Worm (Caenorhabditis elegans) whole organism, young adult: ENCODE data around the gene msp-33.
"Not testable (repeated sequence)": the region's sequence is repeated elsewhere in the genome, so short reads cannot be mapped to it uniquely, and the experiment has no call there.

Source experiments
- B0019.2 ChIP-seq: fragments of 200-800 bp; sonication (Bioruptor generic); conservative IDR thresholded peaks from 2 replicates; pipeline ENCODE4 v1.3.6; 2022; ENCODE audit warnings: missing genetic modification reagents, missing genetic modification characterization, missing compliant biosample characterization
- B0261.1 ChIP-seq: sonication (generic microtip); optimal IDR thresholded peaks from 2 replicates; lab custom pipeline; 2016; ENCODE audit warnings: mild to moderate bottlenecking, missing genetic modification characterization, moderate library complexity, missing compliant biosample characterization
- C06A6.2 ChIP-seq: fragments of 200-800 bp; sonication (Bioruptor generic); conservative IDR thresholded peaks from 2 replicates; pipeline ENCODE4 v1.3.6; 2022; ENCODE audit warnings: missing genetic modification characterization, missing compliant biosample characterization
- D2030.7 ChIP-seq: fragments of 200-800 bp; sonication (Bioruptor generic); IDR thresholded peaks from 2 replicates; pipeline ENCODE4 v1.3.6; 2022; ENCODE audit warnings: missing genetic modification reagents, missing genetic modification characterization, missing compliant biosample characterization
- F22D6.2 ChIP-seq: sonication (generic microtip); optimal IDR thresholded peaks from 2 replicates; lab custom pipeline; 2016; ENCODE audit warnings: mild to moderate bottlenecking, missing genetic modification characterization, missing compliant biosample characterization
- F33H1.4 ChIP-seq: fragments of 200-800 bp; sonication (Bioruptor generic); IDR thresholded peaks from 2 replicates; pipeline ENCODE4 v1.3.6; 2022; ENCODE audit warnings: missing genetic modification reagents, missing genetic modification characterization, missing compliant biosample characterization
- F37B4.10 ChIP-seq: fragments of 200-800 bp; sonication (Bioruptor generic); IDR thresholded peaks from 2 replicates; pipeline ENCODE4 v1.3.6; 2022; ENCODE audit warnings: missing genetic modification characterization, missing compliant biosample characterization
- F52B5.7 ChIP-seq: sonication (generic microtip); optimal IDR thresholded peaks from 2 replicates; lab custom pipeline; 2016; ENCODE audit warnings: mild to moderate bottlenecking, missing genetic modification characterization, missing compliant biosample characterization
- F57A8.1 ChIP-seq: fragments of 200-800 bp; sonication (Bioruptor generic); optimal IDR thresholded peaks from 2 replicates; lab custom pipeline; 2018; ENCODE audit warnings: mild to moderate bottlenecking, missing genetic modification characterization, moderate library complexity, missing compliant biosample characterization
- K11D2.4 ChIP-seq: fragments of 200-800 bp; sonication (Bioruptor generic); IDR thresholded peaks from 2 replicates; pipeline ENCODE4 v1.3.6; 2022; ENCODE audit warnings: missing genetic modification reagents, missing genetic modification characterization, missing compliant biosample characterization
- Y53G8AR.9 ChIP-seq: fragments of 200-800 bp; sonication (Bioruptor generic); conservative IDR thresholded peaks from 2 replicates; pipeline ENCODE4 v1.3.6; 2022; ENCODE audit warnings: missing genetic modification reagents, missing genetic modification characterization, missing compliant biosample characterization
- Y56A3A.18 ChIP-seq: fragments of 200-800 bp; sonication (Bioruptor generic); IDR thresholded peaks from 2 replicates; pipeline ENCODE4 v1.3.6; 2022; ENCODE audit warnings: missing genetic modification reagents, missing genetic modification characterization, missing compliant biosample characterization
- aptf-2 ChIP-seq: fragments of 200-800 bp; sonication (Bioruptor generic); conservative IDR thresholded peaks from 2 replicates; pipeline ENCODE4 v1.3.6; 2022; ENCODE audit warnings: missing genetic modification reagents, missing genetic modification characterization, missing compliant biosample characterization
- atf-7 ChIP-seq: sonication (generic microtip); optimal IDR thresholded peaks from 2 replicates; lab custom pipeline; 2017; ENCODE audit warnings: mild to moderate bottlenecking, missing genetic modification characterization, missing compliant biosample characterization
- cebp-1 ChIP-seq, 2 experiments: fragments of 200-800 bp in 1 of 2; sonication (Bioruptor generic) in 1 of 2; sonication (generic microtip) in 1 of 2; IDR thresholded peaks in 1 of 2; optimal IDR thresholded peaks in 1 of 2; 2 replicates each; pipeline versions ENCODE4 v1.3.6 to Lab custom; 2017 to 2022; ENCODE audit warnings: missing compliant biosample characterization in 2 of 2, missing genetic modification characterization in 2 of 2, mild to moderate bottlenecking in 1 of 2, missing genetic modification reagents in 1 of 2, moderate library complexity in 1 of 2
- cebp-2 ChIP-seq: fragments of 200-800 bp; sonication (Bioruptor generic); IDR thresholded peaks from 2 replicates; pipeline ENCODE4 v1.3.6; 2022; ENCODE audit warnings: missing genetic modification characterization, missing compliant biosample characterization
- ceh-40 ChIP-seq: fragments of 200-800 bp; sonication (Bioruptor generic); IDR thresholded peaks from 2 replicates; pipeline ENCODE4 v1.3.6; 2022; ENCODE audit warnings: missing genetic modification characterization, missing compliant biosample characterization
- dpff-1 ChIP-seq: sonication (generic microtip); optimal IDR thresholded peaks from 2 replicates; lab custom pipeline; 2017; ENCODE audit warnings: mild to moderate bottlenecking, missing genetic modification characterization, missing compliant biosample characterization
- dpl-1 ChIP-seq: fragments of 150-350 bp; optimal IDR thresholded peaks from 2 replicates; lab custom pipeline; 2014; ENCODE audit warnings: missing biosample characterization, missing genetic modification reagents, missing genetic modification characterization
- ekl-4 ChIP-seq: fragments of 200-800 bp; sonication (Bioruptor generic); IDR thresholded peaks from 2 replicates; pipeline ENCODE4 v1.3.6; 2022; ENCODE audit warnings: missing genetic modification reagents, missing genetic modification characterization, missing compliant biosample characterization
- him-1 ChIP-seq: sonication (generic microtip); optimal IDR thresholded peaks from 2 replicates; lab custom pipeline; 2016; ENCODE audit warnings: missing genotype, missing genetic modification reagents, missing genetic modification characterization, missing compliant biosample characterization
- hmg-1.2 ChIP-seq: fragments of 200-800 bp; sonication (Bioruptor generic); IDR thresholded peaks from 2 replicates; pipeline ENCODE4 v1.3.6; 2022; ENCODE audit warnings: missing genetic modification reagents, missing genetic modification characterization, missing compliant biosample characterization
- hrde-1 ChIP-seq: sonication (generic microtip); optimal IDR thresholded peaks from 2 replicates; lab custom pipeline; 2016; ENCODE audit warnings: missing genetic modification characterization, mild to moderate bottlenecking, missing compliant biosample characterization, moderate library complexity, missing genotype, missing genetic modification reagents, borderline replicate concordance
- let-607 ChIP-seq, 2 experiments: fragments of 200-800 bp in 1 of 2; sonication (Bioruptor generic) in 1 of 2; sonication (generic microtip) in 1 of 2; optimal IDR thresholded peaks; 2 replicates each; lab custom pipeline; 2016 to 2018; ENCODE audit warnings: mild to moderate bottlenecking in 2 of 2, missing compliant biosample characterization in 2 of 2, missing genetic modification characterization in 2 of 2, moderate library complexity in 2 of 2, missing genotype in 1 of 2
- lin-26 ChIP-seq: fragments of 200-800 bp; sonication (Bioruptor generic); IDR thresholded peaks from 2 replicates; pipeline ENCODE4 v1.3.6; 2022; ENCODE audit warnings: missing genetic modification reagents, missing genetic modification characterization, missing compliant biosample characterization
- lin-40 ChIP-seq: sonication (generic microtip); optimal IDR thresholded peaks from 2 replicates; lab custom pipeline; 2016; ENCODE audit warnings: missing genetic modification characterization, mild to moderate bottlenecking, missing compliant biosample characterization, missing genotype, missing genetic modification reagents
- madf-3 ChIP-seq: fragments of 200-800 bp; sonication (Bioruptor generic); IDR thresholded peaks from 2 replicates; pipeline ENCODE4 v1.3.6; 2022; ENCODE audit warnings: missing genetic modification reagents, missing genetic modification characterization, missing compliant biosample characterization
- madf-6 ChIP-seq: fragments of 200-800 bp; sonication (Bioruptor generic); IDR thresholded peaks from 2 replicates; pipeline ENCODE4 v1.3.6; 2022; ENCODE audit warnings: missing genetic modification reagents, missing genetic modification characterization, missing compliant biosample characterization
- mcd-1 ChIP-seq: fragments of 200-800 bp; sonication (Bioruptor generic); IDR thresholded peaks from 2 replicates; pipeline ENCODE4 v1.3.6; 2022; ENCODE audit warnings: missing genetic modification reagents, missing genetic modification characterization, missing compliant biosample characterization
- nfya-1 ChIP-seq: sonication (generic microtip); optimal IDR thresholded peaks from 2 replicates; lab custom pipeline; 2017; ENCODE audit warnings: antibody characterized with exemption, missing compliant biosample characterization, missing genetic modification characterization, borderline replicate concordance; ENCODE audit not compliant: insufficient read depth
- nfya-2 ChIP-seq: fragments of 200-800 bp; sonication (Bioruptor generic); IDR thresholded peaks from 2 replicates; pipeline ENCODE4 v1.3.6; 2022; ENCODE audit warnings: missing genetic modification reagents, missing genetic modification characterization, missing compliant biosample characterization
- nfyb-1 ChIP-seq: fragments of 200-800 bp; sonication (Bioruptor generic); IDR thresholded peaks from 2 replicates; pipeline ENCODE4 v1.3.6; 2022; ENCODE audit warnings: missing genetic modification reagents, missing genetic modification characterization, missing compliant biosample characterization
- nhr-80 ChIP-seq: sonication (generic microtip); optimal IDR thresholded peaks from 2 replicates; lab custom pipeline; 2016; ENCODE audit warnings: missing genetic modification characterization, missing compliant biosample characterization
- pbrm-1 ChIP-seq: fragments of 200-800 bp; sonication (Bioruptor generic); IDR thresholded peaks from 2 replicates; pipeline ENCODE4 v1.3.6; 2022; ENCODE audit warnings: missing genetic modification reagents, missing genetic modification characterization, missing compliant biosample characterization
- pha-4 ChIP-seq: fragments of 150-350 bp; sonication (generic microtip); optimal IDR thresholded peaks from 2 replicates; lab custom pipeline; 2014; ENCODE audit warnings: missing biosample characterization, missing genetic modification reagents, missing genetic modification characterization
- rcor-1 ChIP-seq: fragments of 200-800 bp; sonication (Bioruptor generic); IDR thresholded peaks from 2 replicates; pipeline ENCODE4 v1.3.6; 2022; ENCODE audit warnings: missing genetic modification reagents, missing genetic modification characterization, missing compliant biosample characterization
- rpc-1 ChIP-seq, 2 experiments: fragments of 150-350 bp in 1 of 2; sonication (generic microtip) in 1 of 2; optimal IDR thresholded peaks; 2 replicates each; lab custom pipeline; 2014 to 2018; ENCODE audit warnings: missing biosample characterization in 1 of 2, missing genetic modification characterization in 1 of 2, missing genetic modification reagents in 1 of 2, missing genotype in 1 of 2
- snpc-4 ChIP-seq, 5 experiments: fragments of 150-350 bp in 1 of 5; sonication (generic microtip) in 4 of 5; optimal IDR thresholded peaks; 2 replicates each; lab custom pipeline; 2014 to 2018; ENCODE audit warnings: missing genetic modification characterization in 5 of 5, missing biosample characterization in 3 of 5, antibody characterized with exemption in 2 of 5, mild to moderate bottlenecking in 2 of 5, missing compliant biosample characterization in 2 of 5, missing genotype in 2 of 5, moderate library complexity in 2 of 5, missing genetic modification reagents in 1 of 5
- tbp1 ChIP-seq: fragments of 200-800 bp; sonication (Bioruptor generic); optimal IDR thresholded peaks from 2 replicates; lab custom pipeline; 2018; ENCODE audit warnings: mild to moderate bottlenecking, missing genetic modification characterization, missing compliant biosample characterization
- ztf-25 ChIP-seq: fragments of 200-800 bp; sonication (Bioruptor generic); IDR thresholded peaks from 2 replicates; pipeline ENCODE4 v1.3.6; 2022; ENCODE audit warnings: missing genetic modification reagents, missing genetic modification characterization, missing compliant biosample characterization

Gene msp-33

ce11 chrII:4932727-4933126, 40.2 kb upstream of the msp-33 start, which contains the start of gene msp-152:
Gene msp-152 (plus strand): TSS chrII:4933027.
- TF ChIP-seq nfyb-1, F37B4.10, B0019.2 (GFP tag; lab: Robert Waterston, UW): not testable (repeated sequence)

ce11 chrII:4931286-4931685, 38.8 kb upstream of the msp-33 start:
- TF ChIP-seq dpl-1 (GFP tag; lab: Kevin White, UChicago) (no peak), hrde-1 (tag; lab: Kevin White, UChicago) (no peak), him-1 (tag; lab: Kevin White, UChicago) (no peak), madf-3 (GFP tag; lab: Robert Waterston, UW) (no peak), dpff-1 (no peak), tbp1 (GFP tag; lab: Kevin White, UChicago) (no peak), lin-40 (tag; lab: Kevin White, UChicago) (no peak), ekl-4 (GFP tag; lab: Robert Waterston, UW) (no peak)

ce11 chrII:4928367-4928766, 35.9 kb upstream of the msp-33 start:
- peak; percentile 49; the same call in 1 of the 2 replicates for TF ChIP-seq nfyb-1 (GFP tag; lab: Robert Waterston, UW)
- 0 out of 2 replicates have a peak, but pooled peaks have one; percentile 10 for TF ChIP-seq aptf-2 (GFP tag; lab: Robert Waterston, UW)
- TF ChIP-seq lin-26 = peak; percentile 96
- TF ChIP-seq ztf-25 (GFP tag; lab: Robert Waterston, UW) = peak; percentile 87
- TF ChIP-seq B0261.1 (tag; lab: Kevin White, UChicago) = peak; percentile 61
- TF ChIP-seq pbrm-1 (GFP tag; lab: Robert Waterston, UW) = 0 out of 2 replicates have a peak, but pooled peaks have one; percentile 28
- TF ChIP-seq rpc-1 (optimal IDR thresholded peaks at IDR 0.05; lab: Kevin White, UChicago); cebp-1 (tag; optimal IDR thresholded peaks at IDR 0.05; lab: Kevin White, UChicago): not testable (repeated sequence)
- TF ChIP-seq rpc-1 (tag; optimal IDR thresholded peaks at IDR 0.05; lab: Kevin White, UChicago) = peak; percentile 44
- 0 out of 2 replicates have a peak, but pooled peaks have one; percentile 38 for TF ChIP-seq Y56A3A.18 (GFP tag; lab: Robert Waterston, UW)
- 0 out of 2 replicates have a peak, but pooled peaks have one; percentile 16 for TF ChIP-seq F33H1.4 (GFP tag; lab: Robert Waterston, UW)
- TF ChIP-seq ceh-40 = 0 out of 2 replicates have a peak, but pooled peaks have one; percentile 69
- TF ChIP-seq cebp-2 (GFP tag; lab: Robert Waterston, UW) = 0 out of 2 replicates have a peak, but pooled peaks have one; percentile 22
- TF ChIP-seq hmg-1.2 (GFP tag; lab: Robert Waterston, UW) = peak; percentile 74
- peak; percentile 84 for TF ChIP-seq tbp1 (GFP tag; lab: Kevin White, UChicago)
- TF ChIP-seq cebp-1 (GFP tag; IDR thresholded peaks at IDR 0.05; lab: Robert Waterston, UW) = peak; percentile 32; the same call in 1 of the 2 replicates
- TF ChIP-seq madf-6 (GFP tag; lab: Robert Waterston, UW) = peak; percentile 57; the same call in 1 of the 2 replicates
- 0 out of 2 replicates have a peak, but pooled peaks have one; percentile 15 for TF ChIP-seq C06A6.2 (GFP tag; lab: Robert Waterston, UW)
- 0 out of 2 replicates have a peak, but pooled peaks have one; percentile 28 for TF ChIP-seq Y53G8AR.9 (GFP tag; lab: Robert Waterston, UW)
- TF ChIP-seq rcor-1 (GFP tag; lab: Robert Waterston, UW) = 0 out of 2 replicates have a peak, but pooled peaks have one; percentile 13
- 0 out of 2 replicates have a peak, but pooled peaks have one; percentile 22 for TF ChIP-seq mcd-1

DNA sequence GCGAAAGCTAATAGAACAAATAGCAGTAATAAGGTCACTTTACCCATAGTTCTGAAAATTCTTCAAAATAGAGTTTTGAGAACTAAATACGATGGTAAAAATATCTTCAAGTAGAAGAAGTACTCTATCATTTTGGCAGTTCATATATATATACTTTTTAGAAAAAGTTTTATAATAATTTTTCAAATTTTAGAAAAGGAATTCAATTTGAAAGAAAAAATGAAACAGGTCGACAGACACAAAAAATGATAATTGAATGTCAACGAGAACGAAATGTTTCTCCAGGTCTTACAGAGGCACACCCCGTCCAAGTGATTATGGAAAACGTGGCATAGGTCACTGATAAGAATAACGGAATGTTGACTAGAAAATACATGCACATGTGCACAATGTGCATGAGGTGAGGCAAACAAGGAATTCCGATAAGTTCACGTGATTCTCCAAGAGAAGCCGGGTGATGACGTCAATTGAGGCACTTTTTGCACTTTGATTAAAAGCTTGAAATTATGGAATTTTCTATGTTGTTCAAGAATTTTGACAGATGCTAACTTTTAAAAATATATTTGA, 32.8 kb upstream of the msp-33 start, which contains the start of gene aagr-2:
aagr-2 (minus strand) TSS at position 51 of the 567 bp plus-strand sequence.
- TF ChIP-seq let-607 (tag; optimal IDR thresholded peaks at IDR 0.05; lab: Kevin White, UChicago) (peak; percentile 36 to 64), F52B5.7 (tag; lab: Kevin White, UChicago) (no peak), nfya-1 (tag; lab: Kevin White, UChicago) (no peak), nhr-80 (tag; lab: Kevin White, UChicago) (peak; percentile 94), pha-4 (tag; lab: Kevin White, UChicago) (peak; percentile 86), B0019.2 (GFP tag; lab: Robert Waterston, UW) (no peak), F57A8.1 (GFP tag; lab: Kevin White, UChicago) (no peak), atf-7 (tag; lab: Kevin White, UChicago) (peak; percentile 92), F22D6.2 (tag; lab: Kevin White, UChicago) (peak; percentile 11), nfya-2 (no peak), K11D2.4 (no peak), D2030.7 (GFP tag; lab: Robert Waterston, UW) (no peak), snpc-4 (GFP tag; optimal IDR thresholded peaks at IDR 0.05; lab: Kevin White, UChicago) (no peak), snpc-4 (tag; optimal IDR thresholded peaks at IDR 0.05; lab: Kevin White, UChicago) (peak in 1 of 4 experiments; percentile 10)
